Worm (Caenorhabditis elegans) whole organism, young adult: ENCODE data around the gene F52H2.5.
A peak's percentile ranks its signal among the peaks of the same experiment; 100 is the strongest.

ENCODE experiments used
- B0261.1 ChIP-seq: sonication (generic microtip); optimal IDR thresholded peaks from 2 replicates; lab custom pipeline; 2016; ENCODE audit warnings: mild to moderate bottlenecking, missing genetic modification characterization, moderate library complexity, missing compliant biosample characterization
- D2030.7 ChIP-seq: fragments of 200-800 bp; sonication (Bioruptor generic); IDR thresholded peaks from 2 replicates; pipeline ENCODE4 v1.3.6; 2022; ENCODE audit warnings: missing genetic modification reagents, missing genetic modification characterization, missing compliant biosample characterization
- F10E7.11 ChIP-seq: sonication (generic microtip); optimal IDR thresholded peaks from 2 replicates; lab custom pipeline; 2017; ENCODE audit warnings: mild to moderate bottlenecking, missing genetic modification characterization, moderate library complexity, missing compliant biosample characterization
- F49E8.2 ChIP-seq: sonication (generic microtip); optimal IDR thresholded peaks from 3 replicates; lab custom pipeline; 2017; ENCODE audit warnings: missing genetic modification characterization, mild to moderate bottlenecking, missing compliant biosample characterization, antibody characterized with exemption, moderate library complexity; ENCODE audit not compliant: insufficient read depth
- F57A8.1 ChIP-seq: fragments of 200-800 bp; sonication (Bioruptor generic); optimal IDR thresholded peaks from 2 replicates; lab custom pipeline; 2018; ENCODE audit warnings: mild to moderate bottlenecking, missing genetic modification characterization, moderate library complexity, missing compliant biosample characterization
- F57C9.4 ChIP-seq: sonication (generic microtip); optimal IDR thresholded peaks from 2 replicates; lab custom pipeline; 2017; ENCODE audit warnings: mild to moderate bottlenecking, missing genetic modification characterization, missing compliant biosample characterization
- K11D2.4 ChIP-seq: fragments of 200-800 bp; sonication (Bioruptor generic); IDR thresholded peaks from 2 replicates; pipeline ENCODE4 v1.3.6; 2022; ENCODE audit warnings: missing genetic modification reagents, missing genetic modification characterization, missing compliant biosample characterization
- T07F8.4 ChIP-seq: sonication (generic microtip); optimal IDR thresholded peaks from 2 replicates; lab custom pipeline; 2016; ENCODE audit warnings: mild to moderate bottlenecking, missing genetic modification characterization, moderate library complexity, missing compliant biosample characterization
- T26A5.8 ChIP-seq: sonication (generic microtip); optimal IDR thresholded peaks from 2 replicates; lab custom pipeline; 2016; ENCODE audit warnings: missing genetic modification characterization, missing compliant biosample characterization
- Y53F4B.3 ChIP-seq: fragments of 200-800 bp; sonication (Bioruptor generic); IDR thresholded peaks from 2 replicates; pipeline ENCODE4 v1.3.6; 2022; ENCODE audit warnings: missing genetic modification reagents, missing genetic modification characterization, missing compliant biosample characterization
- Y56A3A.18 ChIP-seq: fragments of 200-800 bp; sonication (Bioruptor generic); IDR thresholded peaks from 2 replicates; pipeline ENCODE4 v1.3.6; 2022; ENCODE audit warnings: missing genetic modification reagents, missing genetic modification characterization, missing compliant biosample characterization
- Y95B8A.8 ChIP-seq: fragments of 200-800 bp; sonication (Bioruptor generic); IDR thresholded peaks from 2 replicates; pipeline ENCODE4 v1.3.6; 2022; ENCODE audit warnings: missing genetic modification reagents, missing genetic modification characterization, missing compliant biosample characterization
- akir-1 ChIP-seq: fragments of 200-800 bp; sonication (Bioruptor generic); optimal IDR thresholded peaks from 2 replicates; lab custom pipeline; 2018; ENCODE audit warnings: mild to moderate bottlenecking, missing genetic modification characterization, moderate library complexity, missing compliant biosample characterization
- attf-5 ChIP-seq: fragments of 200-800 bp; sonication (Bioruptor generic); optimal IDR thresholded peaks from 2 replicates; lab custom pipeline; 2018; ENCODE audit warnings: mild to moderate bottlenecking, missing genetic modification characterization, missing compliant biosample characterization
- ccch-3 ChIP-seq: fragments of 200-800 bp; sonication (Bioruptor generic); optimal IDR thresholded peaks from 2 replicates; lab custom pipeline; 2018; ENCODE audit warnings: mild to moderate bottlenecking, missing genetic modification characterization, missing compliant biosample characterization
- cebp-2 ChIP-seq: fragments of 200-800 bp; sonication (Bioruptor generic); IDR thresholded peaks from 2 replicates; pipeline ENCODE4 v1.3.6; 2022; ENCODE audit warnings: missing genetic modification characterization, missing compliant biosample characterization
- ceh-27 ChIP-seq: fragments of 200-800 bp; sonication (Bioruptor generic); optimal IDR thresholded peaks from 2 replicates; lab custom pipeline; 2018; ENCODE audit warnings: mild to moderate bottlenecking, missing genetic modification characterization, moderate library complexity, missing compliant biosample characterization
- ceh-58 ChIP-seq: fragments of 200-800 bp; sonication (Bioruptor generic); IDR thresholded peaks from 2 replicates; pipeline ENCODE4 v1.3.6; 2022; ENCODE audit warnings: missing genetic modification characterization, missing compliant biosample characterization
- ceh-79 ChIP-seq: sonication (generic microtip); optimal IDR thresholded peaks from 2 replicates; lab custom pipeline; 2017; ENCODE audit warnings: mild to moderate bottlenecking, missing genetic modification characterization, missing compliant biosample characterization
- ceh-91 ChIP-seq: fragments of 200-800 bp; sonication (Bioruptor generic); IDR thresholded peaks from 2 replicates; pipeline ENCODE4 v1.3.6; 2022; ENCODE audit warnings: missing genetic modification reagents, missing genetic modification characterization, missing compliant biosample characterization
- die-1 ChIP-seq: sonication (generic microtip); optimal IDR thresholded peaks from 2 replicates; lab custom pipeline; 2016; ENCODE audit warnings: missing genotype, mild to moderate bottlenecking, missing genetic modification characterization, missing compliant biosample characterization
- efl-1 ChIP-seq: fragments of 150-350 bp; optimal IDR thresholded peaks from 2 replicates; lab custom pipeline; 2014; ENCODE audit warnings: missing biosample characterization, missing genetic modification reagents, missing genetic modification characterization
- egrh-3 ChIP-seq: fragments of 200-800 bp; sonication (Bioruptor generic); IDR thresholded peaks from 2 replicates; pipeline ENCODE4 v1.3.6; 2022; ENCODE audit warnings: missing genetic modification reagents, missing genetic modification characterization, missing compliant biosample characterization
- ekl-4 ChIP-seq: fragments of 200-800 bp; sonication (Bioruptor generic); IDR thresholded peaks from 2 replicates; pipeline ENCODE4 v1.3.6; 2022; ENCODE audit warnings: missing genetic modification reagents, missing genetic modification characterization, missing compliant biosample characterization
- ets-4 ChIP-seq: fragments of 200-800 bp; sonication (Bioruptor generic); optimal IDR thresholded peaks from 2 replicates; lab custom pipeline; 2018; ENCODE audit warnings: mild to moderate bottlenecking, missing genetic modification characterization, missing compliant biosample characterization
- him-1 ChIP-seq: sonication (generic microtip); optimal IDR thresholded peaks from 2 replicates; lab custom pipeline; 2016; ENCODE audit warnings: missing genotype, missing genetic modification reagents, missing genetic modification characterization, missing compliant biosample characterization
- hmg-1.2 ChIP-seq: fragments of 200-800 bp; sonication (Bioruptor generic); IDR thresholded peaks from 2 replicates; pipeline ENCODE4 v1.3.6; 2022; ENCODE audit warnings: missing genetic modification reagents, missing genetic modification characterization, missing compliant biosample characterization
- hsf-1 ChIP-seq: fragments of 200-800 bp; sonication (Bioruptor generic); IDR thresholded peaks from 2 replicates; pipeline ENCODE4 v1.3.6; 2022; ENCODE audit warnings: missing genetic modification reagents, missing genetic modification characterization, missing compliant biosample characterization
- lin-26 ChIP-seq: fragments of 200-800 bp; sonication (Bioruptor generic); IDR thresholded peaks from 2 replicates; pipeline ENCODE4 v1.3.6; 2022; ENCODE audit warnings: missing genetic modification reagents, missing genetic modification characterization, missing compliant biosample characterization
- lin-40 ChIP-seq: sonication (generic microtip); optimal IDR thresholded peaks from 2 replicates; lab custom pipeline; 2016; ENCODE audit warnings: missing genetic modification characterization, mild to moderate bottlenecking, missing compliant biosample characterization, missing genotype, missing genetic modification reagents
- lir-1 ChIP-seq: fragments of 200-800 bp; sonication (Bioruptor generic); conservative IDR thresholded peaks from 2 replicates; pipeline ENCODE4 v1.3.6; 2022; ENCODE audit warnings: missing genetic modification reagents, missing genetic modification characterization, missing compliant biosample characterization
- lsy-27 ChIP-seq: sonication (generic microtip); optimal IDR thresholded peaks from 2 replicates; lab custom pipeline; 2017; ENCODE audit warnings: missing genetic modification characterization, mild to moderate bottlenecking, missing compliant biosample characterization, antibody characterized with exemption, missing genotype, borderline replicate concordance; ENCODE audit not compliant: insufficient read depth
- nfya-1 ChIP-seq: sonication (generic microtip); optimal IDR thresholded peaks from 2 replicates; lab custom pipeline; 2017; ENCODE audit warnings: antibody characterized with exemption, missing compliant biosample characterization, missing genetic modification characterization, borderline replicate concordance; ENCODE audit not compliant: insufficient read depth
- nfya-2 ChIP-seq: fragments of 200-800 bp; sonication (Bioruptor generic); IDR thresholded peaks from 2 replicates; pipeline ENCODE4 v1.3.6; 2022; ENCODE audit warnings: missing genetic modification reagents, missing genetic modification characterization, missing compliant biosample characterization
- nhr-120 ChIP-seq: fragments of 200-800 bp; sonication (Bioruptor generic); IDR thresholded peaks from 2 replicates; pipeline ENCODE4 v1.3.6; 2022; ENCODE audit warnings: missing genetic modification characterization, missing compliant biosample characterization
- pbrm-1 ChIP-seq: fragments of 200-800 bp; sonication (Bioruptor generic); IDR thresholded peaks from 2 replicates; pipeline ENCODE4 v1.3.6; 2022; ENCODE audit warnings: missing genetic modification reagents, missing genetic modification characterization, missing compliant biosample characterization
- sea-2 ChIP-seq: fragments of 200-800 bp; sonication (Bioruptor generic); IDR thresholded peaks from 2 replicates; pipeline ENCODE4 v1.3.6; 2022; ENCODE audit warnings: missing genetic modification characterization, missing compliant biosample characterization
- snpc-4 ChIP-seq, 5 experiments: fragments of 150-350 bp in 1 of 5; sonication (generic microtip) in 4 of 5; optimal IDR thresholded peaks; 2 replicates each; lab custom pipeline; 2014 to 2018; ENCODE audit warnings: missing genetic modification characterization in 5 of 5, missing biosample characterization in 3 of 5, antibody characterized with exemption in 2 of 5, mild to moderate bottlenecking in 2 of 5, missing compliant biosample characterization in 2 of 5, missing genotype in 2 of 5, moderate library complexity in 2 of 5, missing genetic modification reagents in 1 of 5
- sptf-2 ChIP-seq: fragments of 200-800 bp; sonication (Bioruptor generic); optimal IDR thresholded peaks from 2 replicates; lab custom pipeline; 2018; ENCODE audit warnings: mild to moderate bottlenecking, missing genetic modification characterization, missing compliant biosample characterization
- tbx-9 ChIP-seq: sonication (generic microtip); optimal IDR thresholded peaks from 2 replicates; lab custom pipeline; 2016; ENCODE audit warnings: borderline replicate concordance, missing genetic modification characterization, inconsistent platforms, missing compliant biosample characterization
- unc-62 ChIP-seq: fragments of 150-350 bp; optimal IDR thresholded peaks from 2 replicates; lab custom pipeline; 2014; ENCODE audit warnings: missing biosample characterization, missing genetic modification reagents, missing genetic modification characterization
- xnd-1 ChIP-seq: sonication (generic microtip); optimal IDR thresholded peaks from 2 replicates; lab custom pipeline; 2016; ENCODE audit warnings: missing genotype, missing genetic modification reagents, missing genetic modification characterization, missing compliant biosample characterization
- zfh-2 ChIP-seq: fragments of 200-800 bp; sonication (Bioruptor generic); conservative IDR thresholded peaks from 2 replicates; pipeline ENCODE4 v1.3.6; 2022; ENCODE audit warnings: missing genetic modification reagents, missing genetic modification characterization, missing compliant biosample characterization

Gene F52H2.5

DNA sequence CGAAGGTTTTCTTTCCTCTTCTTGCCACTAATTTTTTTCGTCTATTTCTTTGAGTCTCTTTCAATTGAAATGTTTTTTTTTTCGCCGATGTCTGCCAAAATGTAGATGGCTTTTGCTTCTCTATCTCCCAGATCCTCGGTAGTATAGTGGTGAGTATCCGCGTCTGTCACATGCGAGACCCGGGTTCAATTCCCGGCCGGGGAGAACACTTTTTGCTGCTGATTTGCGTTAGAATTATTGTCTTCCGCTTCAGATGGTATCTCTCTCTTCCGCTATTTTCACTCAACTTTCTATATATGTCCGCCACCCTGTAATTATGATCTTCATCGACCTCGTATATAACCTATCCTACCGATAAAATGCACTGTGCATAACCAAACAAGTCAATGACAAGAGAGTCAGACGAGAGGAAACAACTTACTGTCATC is 6.4 kb downstream of the F52H2.5 start (continued):
- no peak for TF ChIP-seq akir-1 (GFP tag; lab: Kevin White, UChicago)
- peak; percentile 46 for TF ChIP-seq T26A5.8 (tag; lab: Kevin White, UChicago)
- peak; percentile 82 for TF ChIP-seq pbrm-1 (GFP tag; lab: Robert Waterston, UW)
- peak; percentile 96 for TF ChIP-seq B0261.1 (tag; lab: Kevin White, UChicago)
- TF ChIP-seq die-1 (tag; lab: Kevin White, UChicago): peak; percentile 94
- peak; percentile 55 for TF ChIP-seq K11D2.4 (GFP tag; lab: Robert Waterston, UW)
- no peak for TF ChIP-seq lsy-27 (tag; lab: Kevin White, UChicago)
- peak; percentile 13 for TF ChIP-seq unc-62 (GFP tag; lab: Kevin White, UChicago)
- no peak for TF ChIP-seq nfya-2 (GFP tag; lab: Robert Waterston, UW)
- TF ChIP-seq ceh-79 (tag; lab: Kevin White, UChicago): no peak
- no peak for TF ChIP-seq xnd-1
- peak; percentile 77 for TF ChIP-seq ekl-4 (GFP tag; lab: Robert Waterston, UW)
- peak; percentile 77 for TF ChIP-seq him-1 (tag; lab: Kevin White, UChicago)
- TF ChIP-seq ceh-91: no peak
- TF ChIP-seq F57C9.4 (tag; lab: Kevin White, UChicago): no peak
- TF ChIP-seq nfya-1 (tag; lab: Kevin White, UChicago): no peak
- TF ChIP-seq nhr-120 (GFP tag; lab: Robert Waterston, UW): 0 out of 2 replicates have a peak, but pooled peaks have one; percentile 52
- peak; percentile 54; the same call in 1 of the 2 replicates for TF ChIP-seq lir-1 (GFP tag; lab: Robert Waterston, UW)
- TF ChIP-seq tbx-9: no peak
- no peak for TF ChIP-seq Y95B8A.8 (GFP tag; lab: Robert Waterston, UW)
- TF ChIP-seq hsf-1: no peak
- TF ChIP-seq ccch-3 (GFP tag; lab: Kevin White, UChicago): peak; percentile 29
- no peak for TF ChIP-seq sptf-2 (GFP tag; lab: Kevin White, UChicago)
- peak; percentile 73 for TF ChIP-seq T07F8.4 (tag; lab: Kevin White, UChicago)
- TF ChIP-seq efl-1 (GFP tag; lab: Kevin White, UChicago): no peak
- TF ChIP-seq lin-26 (GFP tag; lab: Robert Waterston, UW): peak; percentile 93
- peak; percentile 62 for TF ChIP-seq attf-5 (GFP tag; lab: Kevin White, UChicago)
- no peak for TF ChIP-seq ceh-58 (GFP tag; lab: Robert Waterston, UW)
- TF ChIP-seq F57A8.1 (GFP tag; lab: Kevin White, UChicago): no peak
- TF ChIP-seq ceh-27: peak; percentile 64
- peak; percentile 82 for TF ChIP-seq lin-40

DNA sequence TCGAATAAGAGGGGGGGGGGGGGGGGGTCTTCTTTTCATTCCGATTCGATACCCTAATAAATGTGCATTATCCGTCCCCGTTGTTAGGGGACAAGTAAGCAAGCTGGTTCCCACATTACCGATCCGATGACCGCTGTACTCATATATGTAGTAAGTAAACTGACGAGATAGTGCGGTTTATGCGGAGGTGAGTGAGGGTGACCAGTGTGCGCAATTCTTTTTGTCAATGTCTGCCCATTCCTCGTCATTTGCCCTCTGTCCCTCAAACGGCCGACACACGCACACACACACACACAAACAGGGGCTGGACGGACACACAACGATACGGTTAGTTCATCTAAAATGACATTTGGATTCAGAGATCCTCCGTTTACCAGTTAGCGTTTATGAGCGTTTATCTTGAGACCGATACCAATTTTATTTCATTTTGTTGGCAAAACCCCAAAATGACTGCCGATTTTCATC is 7.6 kb downstream of the F52H2.5 start, which contains the start of gene aat-3:
TSS of gene aat-3 (plus strand) at position 51 of the 465 bp plus-strand sequence.
- TF ChIP-seq D2030.7 (GFP tag; lab: Robert Waterston, UW): peak; percentile 24; the same call in 1 of the 2 replicates
- peak; percentile 15; the same call in 1 of the 2 replicates for TF ChIP-seq hmg-1.2 (GFP tag; lab: Robert Waterston, UW)
- TF ChIP-seq F10E7.11 (tag; lab: Kevin White, UChicago): no peak
- 0 out of 2 replicates have a peak, but pooled peaks have one; percentile 31 for TF ChIP-seq zfh-2 (GFP tag; lab: Robert Waterston, UW)
- TF ChIP-seq, all 124 proteins: peak for 3

- TF ChIP-seq zfh-2 (GFP tag; lab: Robert Waterston, UW) (peak; percentile 79), T07F8.4 (tag; lab: Kevin White, UChicago) (no peak), ets-4 (GFP tag; lab: Kevin White, UChicago) (no peak), sea-2 (GFP tag; lab: Robert Waterston, UW) (0 out of 2 replicates have a peak, but pooled peaks have one; percentile 41), F49E8.2 (tag; lab: Kevin White, UChicago) (no peak), cebp-2 (GFP tag; lab: Robert Waterston, UW) (0 out of 2 replicates have a peak, but pooled peaks have one; percentile 38), Y56A3A.18 (no peak), snpc-4 (GFP tag; optimal IDR thresholded peaks at IDR 0.05; lab: Kevin White, UChicago) (no peak), snpc-4 (tag; optimal IDR thresholded peaks at IDR 0.05; lab: Kevin White, UChicago) (peak in 2 of 4 experiments; percentile 59 to 74), Y53F4B.3 (GFP tag; lab: Robert Waterston, UW) (no peak), egrh-3 (0 out of 2 replicates have a peak, but pooled peaks have one; percentile 8)
Measured at ce11 chrX:2551450-2551849, 8.4 kb downstream of the F52H2.5 start.
